Worm (Caenorhabditis elegans): ENCODE measurements around the gene ZK1248.17.

DNA sequence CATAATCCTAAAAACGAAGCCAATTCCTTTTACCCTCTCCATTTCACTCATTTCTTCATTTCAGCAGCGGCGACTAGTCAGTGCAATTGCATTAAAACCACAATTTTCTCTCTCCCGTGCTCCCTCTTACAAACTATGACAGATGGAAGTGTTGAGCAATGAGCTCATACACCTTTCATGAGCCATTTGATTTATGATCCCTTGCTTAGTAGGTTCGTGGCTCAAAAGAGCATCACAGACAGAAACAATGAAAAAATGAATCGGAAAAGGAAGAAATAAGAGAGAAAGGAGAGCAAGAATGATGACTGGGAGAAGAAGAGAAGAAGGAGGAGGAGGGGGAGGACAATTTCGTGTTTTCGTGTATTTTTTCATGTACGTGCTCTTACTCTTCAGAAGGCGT, 26.2 kb upstream of the ZK1248.17 start:
- no peak for TF ChIP-seq ama-1 (optimal IDR thresholded peaks at IDR 0.05)
- TF ChIP-seq hnd-1 (tag; optimal IDR thresholded peaks at IDR 0.05), result no peak
- TF ChIP-seq tbx-11 (GFP tag; IDR thresholded peaks at IDR 0.05), result no peak
- TF ChIP-seq ceh-13 (GFP tag; optimal IDR thresholded peaks at IDR 0.05), result no peak
- TF ChIP-seq B0310.2 (tag; optimal IDR thresholded peaks at IDR 0.05), result no peak
- no peak for TF ChIP-seq sea-1 (GFP tag; conservative IDR thresholded peaks at IDR 0.05)
- no peak for TF ChIP-seq hmg-4 (GFP tag; optimal IDR thresholded peaks at IDR 0.05)
